Fruit fly (Drosophila melanogaster): ENCODE measurements around the gene MRP.
A peak's percentile ranks its signal among the peaks of the same experiment; 100 is the strongest.

Gene MRP

DNA sequence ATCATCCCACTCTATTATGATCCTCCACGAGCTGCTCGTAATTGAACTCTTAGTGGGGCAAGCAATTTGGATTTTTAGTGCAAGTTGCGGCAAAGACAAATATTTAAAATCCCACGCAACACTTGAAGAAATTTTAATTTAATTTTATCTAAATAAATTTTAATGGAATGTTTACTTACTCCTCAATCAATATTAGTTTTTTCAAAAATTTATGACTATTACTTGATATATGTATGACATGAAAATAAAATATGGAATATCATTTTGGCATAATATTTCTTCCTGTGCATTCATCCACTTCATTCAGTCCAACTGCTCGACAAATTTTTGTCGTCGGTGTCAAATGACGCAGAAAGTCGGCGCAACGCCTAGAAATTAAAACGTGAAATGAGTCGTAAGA lies 31.2 kb downstream of the MRP start:
- TF ChIP-seq EcR (GFP tag; optimal IDR thresholded peaks at IDR 0.05) (no peak), Ets98B (GFP tag; IDR thresholded peaks at IDR 0.05) (no peak), CG9948 (tag; optimal IDR thresholded peaks at IDR 0.05) (no peak), D1 (tag; optimal IDR thresholded peaks at IDR 0.05) (no peak), CG10348 (GFP tag; IDR thresholded peaks at IDR 0.05) (no peak), CG34367 (tag; optimal IDR thresholded peaks at IDR 0.05) (no peak), rn (GFP tag; IDR thresholded peaks at IDR 0.05) (no peak)

- no peak for TF ChIP-seq Ets98B (GFP tag; IDR thresholded peaks at IDR 0.05)
- peak; percentile 19 for TF ChIP-seq CG8159 (tag; optimal IDR thresholded peaks at IDR 0.05)
- TF ChIP-seq CG14655 (GFP tag; optimal IDR thresholded peaks at IDR 0.05), result no peak
Observed at dm6 chr2L:12756417-12756816, 37.6 kb downstream of the MRP start.

DNA sequence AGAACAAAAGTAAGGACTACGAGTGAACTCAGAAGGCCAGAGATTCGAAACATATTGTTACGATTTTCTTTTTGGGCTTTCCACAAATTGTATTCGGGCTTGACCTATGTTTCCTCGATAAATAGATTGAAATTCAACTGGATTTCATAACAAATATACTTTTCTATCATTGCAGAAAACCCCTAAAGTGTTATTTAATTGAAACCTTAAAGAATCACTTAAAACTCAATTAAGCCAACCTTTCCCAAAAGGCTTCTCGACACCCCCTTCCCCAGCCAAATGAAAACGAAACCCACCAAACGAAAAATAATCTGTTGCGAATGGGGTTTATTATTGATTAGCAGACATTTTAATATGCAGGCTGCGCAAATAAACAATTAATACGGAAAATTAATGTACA lies 42.9 kb downstream of the MRP start, which contains the start of gene CG15483:
TSS of gene CG15483 (minus strand) at position 101 of the 400 bp plus-strand sequence.
- TF ChIP-seq CG14655 (GFP tag; optimal IDR thresholded peaks at IDR 0.05), result no peak
- no peak for TF ChIP-seq Pif1B (GFP tag; optimal IDR thresholded peaks at IDR 0.05)
- TF ChIP-seq CG17806 (tag; optimal IDR thresholded peaks at IDR 0.05), result no peak
- no peak for TF ChIP-seq CG4496 (GFP tag; IDR thresholded peaks at IDR 0.05)
- TF ChIP-seq CG34367 (tag; optimal IDR thresholded peaks at IDR 0.05), result no peak
- TF ChIP-seq Pif1A (GFP tag; optimal IDR thresholded peaks at IDR 0.05), result no peak
- TF ChIP-seq rn (GFP tag; IDR thresholded peaks at IDR 0.05), result no peak
- TF ChIP-seq CG12605 (GFP tag; IDR thresholded peaks at IDR 0.05), result no peak
- no peak for TF ChIP-seq gl (tag; optimal IDR thresholded peaks at IDR 0.05)
- no peak for TF ChIP-seq CG10348 (GFP tag; IDR thresholded peaks at IDR 0.05)
- no peak for TF ChIP-seq Snoo (tag; optimal IDR thresholded peaks at IDR 0.05)
- TF ChIP-seq CG9948 (tag; optimal IDR thresholded peaks at IDR 0.05), result no peak

DNA sequence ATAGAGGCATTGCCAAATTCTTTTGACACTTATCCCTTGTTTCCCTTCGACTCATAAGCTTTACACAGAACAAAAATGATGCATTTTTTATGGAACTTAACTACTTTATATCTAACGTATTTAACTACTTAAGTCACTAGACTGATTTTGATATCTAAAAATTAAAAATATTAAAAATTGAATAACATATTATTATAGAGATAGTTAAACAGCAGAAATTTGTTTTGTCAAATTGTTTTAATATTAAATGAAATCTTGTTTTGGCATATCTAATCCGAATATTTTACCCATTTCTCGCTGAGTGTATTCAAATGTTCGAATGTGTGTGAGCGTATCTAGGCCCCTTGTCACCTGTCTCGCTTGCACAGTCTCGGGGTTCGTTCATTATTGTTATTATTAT lies 53.0 kb downstream of the MRP start:
- no peak for TF ChIP-seq gl (tag; optimal IDR thresholded peaks at IDR 0.05)
- TF ChIP-seq CG15710 (tag; optimal IDR thresholded peaks at IDR 0.05), result no peak
- TF ChIP-seq CG8301 (tag; optimal IDR thresholded peaks at IDR 0.05), result no peak
- TF ChIP-seq CG14655 (GFP tag; optimal IDR thresholded peaks at IDR 0.05), result no peak
- no peak for TF ChIP-seq CG13204 (GFP tag; optimal IDR thresholded peaks at IDR 0.05)
- TF ChIP-seq CG17806 (tag; optimal IDR thresholded peaks at IDR 0.05), result no peak

DNA sequence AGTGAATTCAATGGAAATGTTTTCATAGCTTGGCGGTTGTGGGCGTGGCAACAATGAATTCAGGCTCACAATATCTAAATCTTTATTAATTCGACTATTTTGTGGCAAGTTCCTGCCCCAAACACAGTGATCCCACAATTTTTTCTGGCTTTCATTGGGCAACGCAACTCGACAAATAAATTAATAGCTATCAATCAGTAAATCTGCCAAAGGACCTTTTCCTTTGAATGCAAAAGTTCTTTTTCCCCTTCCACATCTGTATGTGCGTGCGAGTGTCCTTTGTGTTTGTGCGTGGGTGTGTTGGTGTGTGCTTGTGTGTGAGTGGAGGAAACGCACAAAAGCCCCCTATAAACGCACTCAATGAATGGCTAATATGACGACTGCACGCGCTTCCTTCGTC lies 61.8 kb downstream of the MRP start:
- TF ChIP-seq CG8301 (tag; optimal IDR thresholded peaks at IDR 0.05) (no peak), EcR (GFP tag; optimal IDR thresholded peaks at IDR 0.05) (no peak), D1 (tag; optimal IDR thresholded peaks at IDR 0.05) (no peak), CG12605 (GFP tag; IDR thresholded peaks at IDR 0.05) (no peak), rn (GFP tag; IDR thresholded peaks at IDR 0.05) (no peak), CG15710 (tag; optimal IDR thresholded peaks at IDR 0.05) (no peak), fd96Ca (GFP tag; IDR thresholded peaks at IDR 0.05) (no peak), CG8159 (tag; optimal IDR thresholded peaks at IDR 0.05) (no peak), CG13204 (GFP tag; optimal IDR thresholded peaks at IDR 0.05) (no peak), CG14655 (GFP tag; optimal IDR thresholded peaks at IDR 0.05) (no peak), Pif1B (GFP tag; optimal IDR thresholded peaks at IDR 0.05) (no peak), Ets98B (GFP tag; IDR thresholded peaks at IDR 0.05) (no peak), CG4496 (GFP tag; IDR thresholded peaks at IDR 0.05) (no peak), CG17806 (tag; optimal IDR thresholded peaks at IDR 0.05) (no peak), CG10348 (GFP tag; IDR thresholded peaks at IDR 0.05) (no peak), Snoo (tag; optimal IDR thresholded peaks at IDR 0.05) (no peak), gl (tag; optimal IDR thresholded peaks at IDR 0.05) (no peak), Pif1A (GFP tag; optimal IDR thresholded peaks at IDR 0.05) (no peak)

- TF ChIP-seq CG8159 (tag; optimal IDR thresholded peaks at IDR 0.05), result no peak
- no peak for TF ChIP-seq CG12605 (GFP tag; IDR thresholded peaks at IDR 0.05)
- TF ChIP-seq Snoo (tag; optimal IDR thresholded peaks at IDR 0.05), result no peak
- TF ChIP-seq CG15710 (tag; optimal IDR thresholded peaks at IDR 0.05), result no peak
- TF ChIP-seq CG17806 (tag; optimal IDR thresholded peaks at IDR 0.05), result no peak
- no peak for TF ChIP-seq gl (tag; optimal IDR thresholded peaks at IDR 0.05)
- TF ChIP-seq CG4496 (GFP tag; IDR thresholded peaks at IDR 0.05), result no peak
- no peak for TF ChIP-seq CG14655 (GFP tag; optimal IDR thresholded peaks at IDR 0.05)
- TF ChIP-seq rn (GFP tag; IDR thresholded peaks at IDR 0.05), result no peak
- no peak for TF ChIP-seq Pif1A (GFP tag; optimal IDR thresholded peaks at IDR 0.05)
- no peak for TF ChIP-seq EcR (GFP tag; optimal IDR thresholded peaks at IDR 0.05)
- TF ChIP-seq D1 (tag; optimal IDR thresholded peaks at IDR 0.05), result no peak
- TF ChIP-seq CG13204 (GFP tag; optimal IDR thresholded peaks at IDR 0.05), result no peak
- TF ChIP-seq CG10348 (GFP tag; IDR thresholded peaks at IDR 0.05), result no peak
- TF ChIP-seq CG34367 (tag; optimal IDR thresholded peaks at IDR 0.05), result no peak
- no peak for TF ChIP-seq CG8301 (tag; optimal IDR thresholded peaks at IDR 0.05)
Observed at dm6 chr2L:12803461-12803860, 84.6 kb downstream of the MRP start.

All from whole organism, pupa.